Fruit fly (Drosophila melanogaster) whole organism, embryonic: ENCODE results near the gene CG4730.

Experiments
- Ada2b ChIP-seq: fragments of 200-800 bp; sonication (Bioruptor generic); IDR thresholded peaks from 2 replicates; pipeline ENCODE4 v1.3.6; 2022; ENCODE audit warnings: missing biosample characterization, missing genetic modification characterization
- Asciz ChIP-seq: fragments of 200-800 bp; sonication (Bioruptor generic); optimal IDR thresholded peaks from 2 replicates; lab custom pipeline; 2017; ENCODE audit warnings: missing biosample characterization, mild to moderate bottlenecking, missing genetic modification characterization, missing genetic modification reagents
- Bgb ChIP-seq: fragments of 200-800 bp; sonication (Bioruptor generic); IDR thresholded peaks from 2 replicates; pipeline ENCODE4 v1.3.6; 2022; ENCODE audit warnings: missing biosample characterization, missing genetic modification characterization; ENCODE audit not compliant: partially characterized antibody
- CG10147 ChIP-seq: fragments of 200-800 bp; sonication (Bioruptor generic); optimal IDR thresholded peaks from 2 replicates; lab custom pipeline; 2019; ENCODE audit warnings: missing biosample characterization, mild to moderate bottlenecking, missing genetic modification characterization, moderate library complexity
- CG14710 ChIP-seq: fragments of 200-800 bp; sonication (Bioruptor generic); optimal IDR thresholded peaks from 3 replicates; lab custom pipeline; 2019; ENCODE audit warnings: missing biosample characterization, mild to moderate bottlenecking, missing genetic modification characterization, moderate library complexity
- CG14860 ChIP-seq: fragments of 200-800 bp; sonication (Bioruptor generic); IDR thresholded peaks from 3 replicates; pipeline ENCODE4 v1.3.6; 2022; ENCODE audit warnings: missing biosample characterization, missing genetic modification characterization; ENCODE audit not compliant: partially characterized antibody
- CG15073 ChIP-seq: fragments of 200-800 bp; sonication (Bioruptor generic); optimal IDR thresholded peaks from 2 replicates; lab custom pipeline; 2016; ENCODE audit warnings: missing biosample characterization, missing genetic modification characterization
- CG1602 ChIP-seq: fragments of 200-800 bp; sonication (Bioruptor generic); optimal IDR thresholded peaks from 3 replicates; lab custom pipeline; 2016; ENCODE audit warnings: missing biosample characterization, missing genetic modification characterization
- CG18476 ChIP-seq: fragments of 200-800 bp; sonication (Bioruptor generic); optimal IDR thresholded peaks from 2 replicates; lab custom pipeline; 2016; ENCODE audit warnings: missing biosample characterization, mild to moderate bottlenecking, missing genetic modification characterization
- CG3065 ChIP-seq: fragments of 200-800 bp; sonication (Bioruptor generic); optimal IDR thresholded peaks from 2 replicates; lab custom pipeline; 2016; ENCODE audit warnings: missing biosample characterization, missing genetic modification characterization
- CG3726 ChIP-seq: fragments of 200-800 bp; sonication (Bioruptor generic); IDR thresholded peaks from 3 replicates; pipeline ENCODE4, ENCODE4 v1.3.6; 2022; ENCODE audit warnings: missing biosample characterization, missing genetic modification characterization
- CG4617 ChIP-seq: fragments of 200-800 bp; sonication (Bioruptor generic); optimal IDR thresholded peaks from 3 replicates; lab custom pipeline; 2016; ENCODE audit warnings: missing biosample characterization, missing genetic modification characterization, borderline replicate concordance
- CG5180 ChIP-seq: fragments of 200-800 bp; sonication (Bioruptor generic); optimal IDR thresholded peaks from 3 replicates; lab custom pipeline; 2017; ENCODE audit warnings: missing biosample characterization, missing genetic modification characterization, mild to moderate bottlenecking, moderate library complexity, missing genetic modification reagents
- CG7786 ChIP-seq: fragments of 200-800 bp; sonication (Bioruptor generic); optimal IDR thresholded peaks from 2 replicates; lab custom pipeline; 2016; ENCODE audit warnings: missing biosample characterization, missing genetic modification characterization
- CG8388 ChIP-seq: fragments of 200-800 bp; sonication (Bioruptor generic); optimal IDR thresholded peaks from 2 replicates; lab custom pipeline; 2019; ENCODE audit warnings: missing biosample characterization, mild to moderate bottlenecking, missing genetic modification characterization, moderate library complexity
- CHES-1-like ChIP-seq: fragments of 200-800 bp; sonication (Bioruptor generic); optimal IDR thresholded peaks from 2 replicates; lab custom pipeline; 2016; ENCODE audit warnings: missing biosample characterization, missing genetic modification characterization
- CoRest ChIP-seq: fragments of 200-800 bp; sonication (Bioruptor generic); optimal IDR thresholded peaks from 3 replicates; lab custom pipeline; 2018; ENCODE audit warnings: missing biosample characterization, mild to moderate bottlenecking, missing genetic modification characterization, moderate library complexity
- HLH4C ChIP-seq: fragments of 200-800 bp; sonication (Bioruptor generic); IDR thresholded peaks from 3 replicates; pipeline ENCODE4 v1.3.6; 2022; ENCODE audit warnings: missing biosample characterization, missing genetic modification characterization; ENCODE audit not compliant: partially characterized antibody
- Hr51 ChIP-seq, 2 experiments: fragments of 200-800 bp; sonication (Bioruptor generic); optimal IDR thresholded peaks; 2 replicates in 1 of 2; 3 replicates in 1 of 2; lab custom pipeline; 2016 to 2018; ENCODE audit warnings: missing biosample characterization in 2 of 2, missing genetic modification characterization in 2 of 2, mild to moderate bottlenecking in 1 of 2, moderate library complexity in 1 of 2
- Jarid2 ChIP-seq: fragments of 200-800 bp; sonication (Bioruptor generic); optimal IDR thresholded peaks from 3 replicates; lab custom pipeline; 2017; ENCODE audit warnings: mild to moderate bottlenecking, missing biosample characterization, missing genetic modification reagents, missing genetic modification characterization
- Kr ChIP-seq: fragments of 200-800 bp; sonication (Bioruptor generic); optimal IDR thresholded peaks from 2 replicates; lab custom pipeline; 2017; ENCODE audit warnings: missing biosample characterization, mild to moderate bottlenecking, missing genetic modification characterization
- MBD-R2 ChIP-seq: fragments of 200-800 bp; sonication (Bioruptor generic); IDR thresholded peaks from 2 replicates; pipeline ENCODE4 v1.3.6; 2022; ENCODE audit warnings: missing biosample characterization, missing genetic modification characterization
- Med ChIP-seq: fragments of 200-800 bp; sonication (Bioruptor generic); peaks from one replicate; lab custom pipeline; 2016; ENCODE audit warnings: missing biosample characterization, missing genetic modification characterization, mild to moderate bottlenecking, inconsistent platforms, moderate library complexity
- NC2α ChIP-seq: fragments of 200-800 bp; sonication (Bioruptor generic); optimal IDR thresholded peaks from 2 replicates; lab custom pipeline; 2016; ENCODE audit warnings: missing biosample characterization, missing genetic modification characterization
- PHDP ChIP-seq: fragments of 200-800 bp; sonication (Bioruptor generic); optimal IDR thresholded peaks from 3 replicates; lab custom pipeline; 2018; ENCODE audit warnings: missing biosample characterization, mild to moderate bottlenecking, missing genetic modification characterization, moderate library complexity
- Pdp1 ChIP-seq, 2 experiments: fragments of 200-800 bp; sonication (Bioruptor generic); optimal IDR thresholded peaks; 3 replicates each; lab custom pipeline; 2016; ENCODE audit warnings: missing biosample characterization in 2 of 2, missing genetic modification characterization in 2 of 2, mild to moderate bottlenecking in 1 of 2, moderate library complexity in 1 of 2
- TFAM ChIP-seq: fragments of 200-800 bp; sonication (Bioruptor generic); optimal IDR thresholded peaks from 2 replicates; lab custom pipeline; 2017; ENCODE audit warnings: missing biosample characterization, missing genetic modification characterization, inconsistent platforms
- abd-A ChIP-seq: fragments of 200-800 bp; sonication (Bioruptor generic); optimal IDR thresholded peaks from 3 replicates; lab custom pipeline; 2019; ENCODE audit warnings: missing biosample characterization, mild to moderate bottlenecking, missing genetic modification characterization, moderate library complexity
- amos ChIP-seq: fragments of 200-800 bp; sonication (Bioruptor generic); IDR thresholded peaks from 2 replicates; pipeline ENCODE4 v1.3.6; 2022; ENCODE audit warnings: missing biosample characterization, missing genetic modification characterization; ENCODE audit not compliant: partially characterized antibody
- chinmo ChIP-seq: fragments of 200-800 bp; sonication (Bioruptor generic); IDR thresholded peaks from 4 replicates; pipeline ENCODE4 v1.3.6; 2022; ENCODE audit warnings: missing biosample characterization, missing genetic modification characterization; ENCODE audit not compliant: partially characterized antibody
- danr ChIP-seq: fragments of 200-800 bp; sonication (Bioruptor generic); IDR thresholded peaks from 2 replicates; pipeline ENCODE4 v1.3.6; 2022; ENCODE audit warnings: missing biosample characterization, missing genetic modification characterization
- dmrt11E ChIP-seq: fragments of 200-800 bp; sonication (Bioruptor generic); optimal IDR thresholded peaks from 3 replicates; lab custom pipeline; 2018; ENCODE audit warnings: missing biosample characterization, mild to moderate bottlenecking, missing genetic modification characterization, moderate library complexity
- en ChIP-seq: fragments of 200-800 bp; sonication (Bioruptor generic); optimal IDR thresholded peaks from 2 replicates; lab custom pipeline; 2016; ENCODE audit warnings: missing biosample characterization, missing genetic modification characterization
- fd96Cb ChIP-seq: fragments of 200-800 bp; sonication (Bioruptor generic); optimal IDR thresholded peaks from 2 replicates; lab custom pipeline; 2018; ENCODE audit warnings: missing biosample characterization, mild to moderate bottlenecking, missing genetic modification characterization, moderate library complexity
- grau ChIP-seq: fragments of 200-800 bp; optimal IDR thresholded peaks from 3 replicates; lab custom pipeline; 2019; ENCODE audit warnings: missing biosample characterization, mild to moderate bottlenecking, missing genetic modification characterization, moderate library complexity
- gsb ChIP-seq: fragments of 200-800 bp; sonication (Bioruptor generic); IDR thresholded peaks from 2 replicates; pipeline ENCODE4 v1.3.6; 2022; ENCODE audit warnings: missing biosample characterization, missing genetic modification characterization
- hbn ChIP-seq: fragments of 200-800 bp; sonication (Bioruptor generic); IDR thresholded peaks from 2 replicates; pipeline ENCODE4 v1.3.6; 2022; ENCODE audit warnings: missing biosample characterization, missing genetic modification characterization; ENCODE audit not compliant: partially characterized antibody
- knrl ChIP-seq: fragments of 200-800 bp; sonication (Bioruptor generic); IDR thresholded peaks from 3 replicates; pipeline ENCODE4 v1.3.6; 2022; ENCODE audit warnings: missing biosample characterization, missing genetic modification characterization; ENCODE audit not compliant: partially characterized antibody
- lmd ChIP-seq: fragments of 200-800 bp; sonication (Bioruptor generic); IDR thresholded peaks from 2 replicates; pipeline ENCODE4 v1.3.6; 2022; ENCODE audit warnings: missing biosample characterization, missing genetic modification characterization
- nmo ChIP-seq: fragments of 200-800 bp; sonication (Bioruptor generic); optimal IDR thresholded peaks from 2 replicates; lab custom pipeline; 2018; ENCODE audit warnings: missing biosample characterization, mild to moderate bottlenecking, missing genetic modification characterization, moderate library complexity
- onecut ChIP-seq: fragments of 200-800 bp; sonication (Bioruptor generic); IDR thresholded peaks from 2 replicates; pipeline ENCODE4 v1.3.6; 2022; ENCODE audit warnings: missing biosample characterization, missing genetic modification characterization
- phol ChIP-seq: fragments of 200-800 bp; sonication (Bioruptor generic); optimal IDR thresholded peaks from 3 replicates; lab custom pipeline; 2018; ENCODE audit warnings: missing biosample characterization, mild to moderate bottlenecking, missing genetic modification characterization, moderate library complexity
- sens ChIP-seq: fragments of 200-800 bp; sonication (Bioruptor generic); peaks from one replicate; lab custom pipeline; 2016; ENCODE audit warnings: missing biosample characterization, missing genetic modification characterization
- stc ChIP-seq: fragments of 200-800 bp; sonication (Bioruptor generic); IDR thresholded peaks from 2 replicates; pipeline ENCODE4 v1.3.6; 2022; ENCODE audit warnings: missing biosample characterization, missing genetic modification characterization
- sug ChIP-seq: fragments of 200-800 bp; optimal IDR thresholded peaks from 2 replicates; lab custom pipeline; 2019; ENCODE audit warnings: missing biosample characterization, mild to moderate bottlenecking, missing genetic modification characterization, moderate library complexity
- toy ChIP-seq: fragments of 200-800 bp; sonication (Bioruptor generic); IDR thresholded peaks from 2 replicates; pipeline ENCODE4 v1.3.6; 2022; ENCODE audit warnings: missing biosample characterization, missing genetic modification characterization
- trh ChIP-seq: fragments of 200-800 bp; sonication (Bioruptor generic); optimal IDR thresholded peaks from 2 replicates; lab custom pipeline; 2016; ENCODE audit warnings: missing biosample characterization, missing genetic modification characterization

CG4730 gene

dm6 chr3R:25678489-25679082 lies at the start of gene CG4730, which contains the start of gene CG5039 (continued):
- TF ChIP-seq gsb (GFP tag; lab: Robert Waterston, UW) (no peak), PHDP (tag; lab: Kevin White, UChicago) (no peak), sens (GFP tag; lab: Kevin White, UChicago) (peak; percentile 76), CG14710 (tag; lab: Kevin White, UChicago) (no peak), CoRest (tag; lab: Kevin White, UChicago) (no peak), Pdp1 (GFP tag; optimal IDR thresholded peaks at IDR 0.05; lab: Kevin White, UChicago) (peak in 1 of 2 experiments; percentile 67), hbn (no peak), danr (GFP tag; lab: Robert Waterston, UW) (0 out of 2 replicates have a peak, but pooled peaks have one; percentile 6), MBD-R2 (GFP tag; lab: Robert Waterston, UW) (peak; percentile 88)

- TF ChIP-seq Jarid2 (no peak), CHES-1-like (no peak), stc (GFP tag; lab: Robert Waterston, UW) (no peak), nmo (GFP tag; lab: Kevin White, UChicago) (no peak), lmd (GFP tag; lab: Robert Waterston, UW) (no peak), Hr51 (GFP tag; optimal IDR thresholded peaks at IDR 0.05; lab: Kevin White, UChicago) (no peak), en (no peak), sug (tag; lab: Kevin White, UChicago) (no peak), trh (GFP tag; lab: Kevin White, UChicago) (no peak), Ada2b (GFP tag; lab: Robert Waterston, UW) (no peak), fd96Cb (tag; lab: Kevin White, UChicago) (no peak), chinmo (GFP tag; lab: Robert Waterston, UW) (no peak), CG10147 (GFP tag; lab: Kevin White, UChicago) (no peak), Kr (GFP tag; lab: Kevin White, UChicago) (no peak), TFAM (GFP tag; lab: Kevin White, UChicago) (no peak), CG4617 (GFP tag; lab: Kevin White, UChicago) (no peak), CG18476 (GFP tag; lab: Kevin White, UChicago) (no peak), abd-A (tag; lab: Kevin White, UChicago) (no peak), onecut (GFP tag; lab: Robert Waterston, UW) (no peak)
Observed at dm6 chr3R:25723795-25724194, 45.3 kb upstream of the CG4730 start.

dm6 chr3R:25721030-25721429 lies 42.5 kb upstream of the CG4730 start:
- no peak for TF ChIP-seq CG1602
- no peak for TF ChIP-seq HLH4C (GFP tag; lab: Robert Waterston, UW)
- TF ChIP-seq CG3726 (GFP tag; lab: Robert Waterston, UW): 0 out of 3 replicates have a peak, but pooled peaks have one; percentile 23
- 0 out of 3 replicates have a peak, but pooled peaks have one; percentile 5 for TF ChIP-seq CG14860 (GFP tag; lab: Robert Waterston, UW)
- TF ChIP-seq CG5180 (GFP tag; lab: Kevin White, UChicago): no peak
- no peak for TF ChIP-seq phol (tag; lab: Kevin White, UChicago)
- TF ChIP-seq NC2α (GFP tag; lab: Kevin White, UChicago): no peak
- no peak for TF ChIP-seq Asciz (GFP tag; lab: Kevin White, UChicago)
- TF ChIP-seq CG15073: peak; percentile 94
- TF ChIP-seq grau: no peak
- peak; percentile 13 for TF ChIP-seq CG8388
- 0 out of 2 replicates have a peak, but pooled peaks have one; percentile 13 for TF ChIP-seq Bgb (GFP tag; lab: Robert Waterston, UW)
- TF ChIP-seq dmrt11E: no peak
- TF ChIP-seq Med (GFP tag; lab: Kevin White, UChicago): peak; percentile 47
- no peak for TF ChIP-seq toy (GFP tag; lab: Robert Waterston, UW)
- TF ChIP-seq CG7786: no peak
- no peak for TF ChIP-seq CG3065 (GFP tag; lab: Kevin White, UChicago)
- TF ChIP-seq knrl (GFP tag; lab: Robert Waterston, UW): 0 out of 3 replicates have a peak, but pooled peaks have one; percentile 13
- no peak for TF ChIP-seq Hr51 (GFP tag; optimal IDR thresholded peaks at IDR 0.05; lab: Kevin White, UChicago)
- TF ChIP-seq amos: no peak
